Worm (Caenorhabditis elegans) whole organism, L1 larva: ENCODE measurements around the gene fipr-18.

Source experiments
- aha-1 ChIP-seq: fragments of 150-350 bp; optimal IDR thresholded peaks from 2 replicates; lab custom pipeline; 2014; ENCODE audit warnings: missing biosample characterization, missing genetic modification characterization
- ama-1 ChIP-seq: fragments of 150-350 bp; optimal IDR thresholded peaks from 2 replicates; lab custom pipeline; 2014
- elt-2 ChIP-seq: sonication (generic microtip); optimal IDR thresholded peaks from 2 replicates; lab custom pipeline; 2016; ENCODE audit warnings: missing genetic modification characterization, mild to moderate bottlenecking, inconsistent platforms, missing compliant biosample characterization, missing genetic modification reagents
- lsy-2 ChIP-seq, 2 experiments: fragments of 150-350 bp; optimal IDR thresholded peaks; 2 replicates each; lab custom pipeline; 2014; ENCODE audit warnings: missing biosample characterization in 2 of 2, missing genetic modification characterization in 2 of 2
- mep-1 ChIP-seq: fragments of 150-350 bp; optimal IDR thresholded peaks from 2 replicates; lab custom pipeline; 2014; ENCODE audit warnings: missing biosample characterization, missing genetic modification characterization
- snpc-4 ChIP-seq: fragments of 150-350 bp; optimal IDR thresholded peaks from 2 replicates; lab custom pipeline; 2014; ENCODE audit warnings: missing biosample characterization, missing genetic modification characterization
- unc-30 ChIP-seq: sonication (generic microtip); optimal IDR thresholded peaks from 2 replicates; lab custom pipeline; 2017; ENCODE audit warnings: missing biosample characterization, missing genetic modification characterization

- TF ChIP-seq lsy-2 (tag; optimal IDR thresholded peaks at IDR 0.05; lab: Kevin White, UChicago) (no peak), aha-1 (tag; lab: Kevin White, UChicago) (no peak), snpc-4 (tag; lab: Kevin White, UChicago) (no peak), elt-2 (tag; lab: Kevin White, UChicago) (no peak), unc-30 (no peak), ama-1 (no peak), mep-1 (tag; lab: Kevin White, UChicago) (no peak)
Measured at ce11 chrIII:7508128-7508635, 49.1 kb downstream of the fipr-18 start, which contains the start of gene cls-1.
